Fruit fly (Drosophila melanogaster) whole organism, embryonic: Measurements from ENCODE around the gene Vha16-3.
A peak's percentile ranks its signal among the peaks of the same experiment; 100 is the strongest.
"Not testable (repeated sequence)": the region's sequence is repeated elsewhere in the genome, so short reads cannot be mapped to it uniquely, and the experiment has no call there.

Source experiments
- Bgb ChIP-seq: fragments of 200-800 bp; sonication (Bioruptor generic); IDR thresholded peaks from 2 replicates; pipeline ENCODE4 v1.3.6; 2022; ENCODE audit warnings: missing biosample characterization, missing genetic modification characterization; ENCODE audit not compliant: partially characterized antibody
- CG10979 ChIP-seq: fragments of 200-800 bp; sonication (Bioruptor generic); optimal IDR thresholded peaks from 2 replicates; lab custom pipeline; 2018; ENCODE audit warnings: missing biosample characterization, mild to moderate bottlenecking, missing genetic modification characterization, moderate library complexity
- CG11504 ChIP-seq: fragments of 200-800 bp; sonication (Bioruptor generic); optimal IDR thresholded peaks from 3 replicates; lab custom pipeline; 2019; ENCODE audit warnings: missing biosample characterization, mild to moderate bottlenecking, missing genetic modification characterization, moderate library complexity
- CG11695 ChIP-seq: fragments of 200-800 bp; sonication (Bioruptor generic); IDR thresholded peaks from 3 replicates; pipeline ENCODE4 v1.3.6; 2022; ENCODE audit warnings: missing biosample characterization, missing genetic modification characterization
- CG13424 ChIP-seq: fragments of 200-800 bp; sonication (Bioruptor generic); optimal IDR thresholded peaks from 2 replicates; lab custom pipeline; 2019; ENCODE audit warnings: missing biosample characterization, mild to moderate bottlenecking, missing genetic modification characterization, moderate library complexity
- CG15073 ChIP-seq: fragments of 200-800 bp; sonication (Bioruptor generic); optimal IDR thresholded peaks from 2 replicates; lab custom pipeline; 2016; ENCODE audit warnings: missing biosample characterization, missing genetic modification characterization
- CG15601 ChIP-seq: fragments of 200-800 bp; sonication (Bioruptor generic); optimal IDR thresholded peaks from 3 replicates; lab custom pipeline; 2019; ENCODE audit warnings: missing biosample characterization, mild to moderate bottlenecking, missing genetic modification characterization, moderate library complexity
- CG1603 ChIP-seq: fragments of 200-800 bp; sonication (Bioruptor generic); optimal IDR thresholded peaks from 2 replicates; lab custom pipeline; 2019; ENCODE audit warnings: missing biosample characterization, mild to moderate bottlenecking, missing genetic modification characterization, moderate library complexity
- CG17361 ChIP-seq: fragments of 200-800 bp; sonication (Bioruptor generic); IDR thresholded peaks from 3 replicates; pipeline ENCODE4 v1.3.6; 2022; ENCODE audit warnings: missing biosample characterization, missing genetic modification characterization
- CG17385 ChIP-seq: fragments of 200-800 bp; sonication (Bioruptor generic); optimal IDR thresholded peaks from 3 replicates; lab custom pipeline; 2018; ENCODE audit warnings: missing biosample characterization, mild to moderate bottlenecking, missing genetic modification characterization
- CG17912 ChIP-seq: fragments of 200-800 bp; sonication (Bioruptor generic); optimal IDR thresholded peaks from 2 replicates; lab custom pipeline; 2018; ENCODE audit warnings: missing biosample characterization, mild to moderate bottlenecking, missing genetic modification characterization
- CG2199 ChIP-seq: fragments of 200-800 bp; sonication (Bioruptor generic); IDR thresholded peaks from 3 replicates; pipeline ENCODE4 v1.3.6; 2022; ENCODE audit warnings: missing biosample characterization, missing genetic modification characterization
- CG2678 ChIP-seq: fragments of 200-800 bp; sonication (Bioruptor generic); optimal IDR thresholded peaks from 3 replicates; lab custom pipeline; 2019; ENCODE audit warnings: missing biosample characterization, mild to moderate bottlenecking, missing genetic modification characterization, moderate library complexity
- CG2712 ChIP-seq: fragments of 200-800 bp; optimal IDR thresholded peaks from 3 replicates; lab custom pipeline; 2019; ENCODE audit warnings: missing biosample characterization, mild to moderate bottlenecking, missing genetic modification characterization, moderate library complexity
- CG31441 ChIP-seq: fragments of 200-800 bp; sonication (Bioruptor generic); IDR thresholded peaks from 2 replicates; pipeline ENCODE4 v1.3.6; 2022; ENCODE audit warnings: missing biosample characterization, missing genetic modification characterization
- CG4360 ChIP-seq: fragments of 200-800 bp; sonication (Bioruptor generic); IDR thresholded peaks from 2 replicates; pipeline ENCODE4 v1.3.6; 2022; ENCODE audit warnings: missing biosample characterization, missing genetic modification characterization
- CG6254 ChIP-seq: fragments of 200-800 bp; sonication (Bioruptor generic); optimal IDR thresholded peaks from 3 replicates; lab custom pipeline; 2017; ENCODE audit warnings: mild to moderate bottlenecking, missing biosample characterization, missing genetic modification reagents, missing genetic modification characterization
- CG6854 ChIP-seq: fragments of 200-800 bp; sonication (Bioruptor generic); optimal IDR thresholded peaks from 3 replicates; lab custom pipeline; 2017; ENCODE audit warnings: missing biosample characterization, mild to moderate bottlenecking, missing genetic modification characterization
- CG7987 ChIP-seq: fragments of 200-800 bp; sonication (Bioruptor generic); optimal IDR thresholded peaks from 2 replicates; lab custom pipeline; 2018; ENCODE audit warnings: missing biosample characterization, mild to moderate bottlenecking, missing genetic modification characterization, moderate library complexity
- CG8290 ChIP-seq, 3 experiments: fragments of 200-800 bp; sonication (Bioruptor generic); optimal IDR thresholded peaks; 2 replicates each; lab custom pipeline; 2016 to 2019; ENCODE audit warnings: missing biosample characterization in 3 of 3, missing genetic modification characterization in 3 of 3, mild to moderate bottlenecking in 2 of 3, moderate library complexity in 1 of 3
- CTCF ChIP-seq: fragments of 200-800 bp; sonication (Bioruptor generic); optimal IDR thresholded peaks from 2 replicates; lab custom pipeline; 2017; ENCODE audit warnings: missing biosample characterization, mild to moderate bottlenecking, missing genetic modification characterization, moderate library complexity
- CoRest ChIP-seq: fragments of 200-800 bp; sonication (Bioruptor generic); optimal IDR thresholded peaks from 3 replicates; lab custom pipeline; 2018; ENCODE audit warnings: missing biosample characterization, mild to moderate bottlenecking, missing genetic modification characterization, moderate library complexity
- Dbx ChIP-seq: fragments of 200-800 bp; sonication (Bioruptor generic); IDR thresholded peaks from 3 replicates; pipeline ENCODE4 v1.3.6; 2022; ENCODE audit warnings: missing biosample characterization, missing genetic modification characterization
- Fer1 ChIP-seq: fragments of 200-800 bp; sonication (Bioruptor generic); optimal IDR thresholded peaks from 2 replicates; lab custom pipeline; 2017; ENCODE audit warnings: missing biosample characterization, mild to moderate bottlenecking, missing genetic modification characterization
- HLHmδ ChIP-seq: fragments of 200-800 bp; sonication (Bioruptor generic); optimal IDR thresholded peaks from 2 replicates; lab custom pipeline; 2018; ENCODE audit warnings: missing biosample characterization, mild to moderate bottlenecking, missing genetic modification characterization, moderate library complexity
- Hr39 ChIP-seq: fragments of >200 bp; optimal IDR thresholded peaks from 2 replicates; lab custom pipeline; 2017
- MTF-1 ChIP-seq: fragments of 200-800 bp; sonication (Bioruptor generic); optimal IDR thresholded peaks from 2 replicates; lab custom pipeline; 2018; ENCODE audit warnings: missing biosample characterization, mild to moderate bottlenecking, missing genetic modification characterization, borderline replicate concordance
- Med ChIP-seq: fragments of 200-800 bp; sonication (Bioruptor generic); peaks from one replicate; lab custom pipeline; 2016; ENCODE audit warnings: missing biosample characterization, missing genetic modification characterization, mild to moderate bottlenecking, inconsistent platforms, moderate library complexity
- Nf-YC ChIP-seq: fragments of 200-800 bp; optimal IDR thresholded peaks from 3 replicates; lab custom pipeline; 2019; ENCODE audit warnings: missing biosample characterization, mild to moderate bottlenecking, missing genetic modification characterization, moderate library complexity
- Rfx ChIP-seq: fragments of 200-800 bp; sonication (Bioruptor generic); IDR thresholded peaks from 2 replicates; pipeline ENCODE4 v1.3.6; 2022; ENCODE audit warnings: missing biosample characterization, missing genetic modification characterization
- Sry-β ChIP-seq: fragments of 200-800 bp; sonication (Bioruptor generic); optimal IDR thresholded peaks from 2 replicates; lab custom pipeline; 2018; ENCODE audit warnings: missing biosample characterization, mild to moderate bottlenecking, missing genetic modification characterization, moderate library complexity
- al ChIP-seq: fragments of 200-800 bp; sonication (Bioruptor generic); IDR thresholded peaks from 2 replicates; pipeline ENCODE4 v1.3.6; 2022; ENCODE audit warnings: missing biosample characterization, missing genetic modification characterization
- chm ChIP-seq: fragments of 200-800 bp; sonication (Bioruptor generic); IDR thresholded peaks from 2 replicates; pipeline ENCODE4 v1.3.6; 2022; ENCODE audit warnings: missing biosample characterization, missing genetic modification characterization
- dmrt99B ChIP-seq: fragments of 200-800 bp; sonication (Bioruptor generic); optimal IDR thresholded peaks from 2 replicates; lab custom pipeline; 2018; ENCODE audit warnings: missing biosample characterization, mild to moderate bottlenecking, missing genetic modification characterization, moderate library complexity
- gce ChIP-seq: fragments of 200-800 bp; sonication (Bioruptor generic); IDR thresholded peaks from 3 replicates; pipeline ENCODE4 v1.3.6; 2022; ENCODE audit warnings: missing biosample characterization, missing genetic modification characterization
- kni ChIP-seq: fragments of 200-800 bp; sonication (Bioruptor generic); optimal IDR thresholded peaks from 3 replicates; lab custom pipeline; 2017; ENCODE audit warnings: mild to moderate bottlenecking, missing biosample characterization, missing genetic modification reagents, missing genetic modification characterization
- lov ChIP-seq, 2 experiments: fragments of 200-800 bp in 1 of 2; fragments of >200 bp in 1 of 2; sonication (Bioruptor generic) in 1 of 2; IDR thresholded peaks in 1 of 2; optimal IDR thresholded peaks in 1 of 2; 2 replicates in 1 of 2; 3 replicates in 1 of 2; pipeline versions ENCODE4 v1.3.6 to Lab custom; 2017 to 2022; ENCODE audit warnings: missing biosample characterization in 1 of 2, missing genetic modification characterization in 1 of 2
- nerfin-1 ChIP-seq: fragments of 200-800 bp; sonication (Bioruptor generic); optimal IDR thresholded peaks from 3 replicates; lab custom pipeline; 2019; ENCODE audit warnings: missing biosample characterization, mild to moderate bottlenecking, missing genetic modification characterization, moderate library complexity
- pan ChIP-seq, 4 experiments: fragments of >200 bp in 3 of 4; fragments of 200-800 bp in 1 of 4; sonication (Bioruptor generic) in 1 of 4; optimal IDR thresholded peaks in 3 of 4; IDR thresholded peaks in 1 of 4; 2 replicates each; pipeline versions ENCODE4 v1.3.6 to Lab custom; 2017 to 2022; ENCODE audit warnings: missing biosample characterization in 2 of 4, missing genetic modification characterization in 2 of 4, mixed read lengths in 1 of 4
- sens ChIP-seq: fragments of 200-800 bp; sonication (Bioruptor generic); peaks from one replicate; lab custom pipeline; 2016; ENCODE audit warnings: missing biosample characterization, missing genetic modification characterization
- tap ChIP-seq: fragments of 200-800 bp; optimal IDR thresholded peaks from 3 replicates; lab custom pipeline; 2019; ENCODE audit warnings: missing biosample characterization, mild to moderate bottlenecking, missing genetic modification characterization, moderate library complexity
- vvl ChIP-seq: fragments of 200-800 bp; sonication (Bioruptor generic); IDR thresholded peaks from 2 replicates; pipeline ENCODE4 v1.3.6; 2022; ENCODE audit warnings: missing biosample characterization, missing genetic modification characterization
- z ChIP-seq: fragments of 200-800 bp; sonication (Bioruptor generic); IDR thresholded peaks from 3 replicates; pipeline ENCODE4 v1.3.6; 2022; ENCODE audit warnings: missing biosample characterization, missing genetic modification characterization

Vha16-3 gene

dm6 chr3L:11511243-11511642 lies 38.2 kb downstream of the Vha16-3 start (continued):
- TF ChIP-seq Rfx (GFP tag; lab: Robert Waterston, UW): no peak
- TF ChIP-seq al: no peak
- peak; percentile 64 for TF ChIP-seq Bgb (GFP tag; lab: Robert Waterston, UW)

dm6 chr3L:11511921-11512320 lies 38.8 kb downstream of the Vha16-3 start, which contains the start of gene Sgs3:
Sgs3 (plus strand) TSS chr3L:11512221.
- TF ChIP-seq sens (GFP tag; lab: Kevin White, UChicago) (peak; percentile 19), CG15073 (no peak)

dm6 chr3L:11512375-11513096 lies 39.4 kb downstream of the Vha16-3 start:
- TF ChIP-seq Dbx (0 out of 3 replicates have a peak, but pooled peaks have one; percentile 10), CG11504 (tag; lab: Kevin White, UChicago) (peak; percentile 26), CG4360 (GFP tag; lab: Robert Waterston, UW) (0 out of 2 replicates have a peak, but pooled peaks have one; percentile 26), nerfin-1 (peak; percentile 58), CG17385 (GFP tag; lab: Kevin White, UChicago) (peak; percentile 13), chm (GFP tag; lab: Robert Waterston, UW) (peak; percentile 68; the same call in 1 of the 2 replicates), CG17361 (0 out of 3 replicates have a peak, but pooled peaks have one; percentile 17), CG15601 (tag; lab: Kevin White, UChicago) (peak; percentile 54), MTF-1 (GFP tag; lab: Kevin White, UChicago) (peak; percentile 35), Fer1 (GFP tag; lab: Kevin White, UChicago) (peak; percentile 6), Hr39 (peak; percentile 48), Med (GFP tag; lab: Kevin White, UChicago) (peak; percentile 58), CG8290 (tag; optimal IDR thresholded peaks at IDR 0.05; lab: Kevin White, UChicago) (peak in 1 of 2 experiments; percentile 85), CG7987 (GFP tag; lab: Kevin White, UChicago) (peak; percentile 3), CG11695 (GFP tag; lab: Robert Waterston, UW) (0 out of 3 replicates have a peak, but pooled peaks have one; percentile 19), CTCF (GFP tag; lab: Kevin White, UChicago) (peak; percentile 63), CoRest (tag; lab: Kevin White, UChicago) (peak; percentile 21), CG6254 (GFP tag; lab: Kevin White, UChicago) (peak; percentile 20), Sry-β (GFP tag; lab: Kevin White, UChicago) (peak; percentile 16), CG10979 (tag; lab: Kevin White, UChicago) (peak; percentile 37), CG13424 (tag; lab: Kevin White, UChicago) (peak; percentile 39), CG17912 (GFP tag; lab: Kevin White, UChicago) (peak; percentile 53), CG31441 (GFP tag; lab: Robert Waterston, UW) (peak; percentile 34; the same call in 1 of the 2 replicates), vvl (GFP tag; lab: Robert Waterston, UW) (0 out of 2 replicates have a peak, but pooled peaks have one; percentile 17), CG2199 (peak; percentile 59; the same call in 1 of the 3 replicates), CG1603 (tag; lab: Kevin White, UChicago) (peak; percentile 5), lov (GFP tag; IDR thresholded peaks at IDR 0.05; lab: Robert Waterston, UW) (0 out of 3 replicates have a peak, but pooled peaks have one; percentile 18), pan (GFP tag; optimal IDR thresholded peaks at IDR 0.05 in 1 of 2, IDR thresholded peaks at IDR 0.05 in 1 of 2) (peak in 1 of 2 experiments; percentile 16), Nf-YC (tag; lab: Kevin White, UChicago) (peak; percentile 42), z (0 out of 3 replicates have a peak, but pooled peaks have one; percentile 43), tap (tag; lab: Kevin White, UChicago) (peak; percentile 6), CG2678 (peak; percentile 35), CG6854 (GFP tag; lab: Kevin White, UChicago) (peak; percentile 49), kni (GFP tag; lab: Kevin White, UChicago) (peak; percentile 88), dmrt99B (peak; percentile 13), HLHmδ (GFP tag; lab: Kevin White, UChicago) (peak; percentile 68), CG2712 (tag; lab: Kevin White, UChicago) (peak; percentile 21), gce (GFP tag; lab: Robert Waterston, UW) (peak; percentile 52; the same call in 2 of the 3 replicates)
- not testable (repeated sequence) for TF ChIP-seq CG8290 (GFP tag; optimal IDR thresholded peaks at IDR 0.05; lab: Kevin White, UChicago); lov (optimal IDR thresholded peaks at IDR 0.05; lab: Kevin White, UChicago); pan (optimal IDR thresholded peaks at IDR 0.05; lab: Kevin White, UChicago)
